Fruit fly (Drosophila melanogaster) whole organism, adult: ENCODE results near the gene rno.
A peak's percentile ranks its signal among the peaks of the same experiment; 100 is the strongest.

Experiments
- CG11617 ChIP-seq: fragments of 200-800 bp; sonication (Bioruptor generic); optimal IDR thresholded peaks from 2 replicates; lab custom pipeline; 2017; ENCODE audit warnings: mild to moderate bottlenecking, missing biosample characterization, missing genetic modification reagents, missing genetic modification characterization
- CG12768 ChIP-seq: fragments of 200-800 bp; sonication (Bioruptor generic); optimal IDR thresholded peaks from 2 replicates; lab custom pipeline; 2017; ENCODE audit warnings: missing biosample characterization, missing genetic modification characterization, mild to moderate bottlenecking, moderate library complexity, missing genetic modification reagents
- CG14711 ChIP-seq: fragments of 200-800 bp; sonication (Bioruptor generic); optimal IDR thresholded peaks from 2 replicates; lab custom pipeline; 2018; ENCODE audit warnings: missing biosample characterization, mild to moderate bottlenecking, missing genetic modification characterization, moderate library complexity
- CG1620 ChIP-seq: fragments of 200-800 bp; sonication (Bioruptor generic); optimal IDR thresholded peaks from 2 replicates; lab custom pipeline; 2016; ENCODE audit warnings: missing biosample characterization, missing genetic modification characterization
- CG33017 ChIP-seq: fragments of 200-800 bp; sonication (Bioruptor generic); optimal IDR thresholded peaks from 2 replicates; lab custom pipeline; 2018; ENCODE audit warnings: missing biosample characterization, mild to moderate bottlenecking, missing genetic modification characterization, moderate library complexity
- CG5204 ChIP-seq: fragments of 200-800 bp; sonication (Bioruptor generic); optimal IDR thresholded peaks from 2 replicates; lab custom pipeline; 2016; ENCODE audit warnings: missing biosample characterization, missing genetic modification characterization
- CG7045 ChIP-seq: fragments of 200-800 bp; sonication (Bioruptor generic); optimal IDR thresholded peaks from 2 replicates; lab custom pipeline; 2017; ENCODE audit warnings: missing biosample characterization, mild to moderate bottlenecking, missing genetic modification characterization
- CG7101 ChIP-seq: fragments of 200-800 bp; sonication (Bioruptor generic); optimal IDR thresholded peaks from 2 replicates; lab custom pipeline; 2018; ENCODE audit warnings: missing biosample characterization, mild to moderate bottlenecking, missing genetic modification characterization, moderate library complexity
- Clk ChIP-seq: fragments of 200-800 bp; sonication (Bioruptor generic); optimal IDR thresholded peaks from 2 replicates; lab custom pipeline; 2017; ENCODE audit warnings: missing biosample characterization, missing genetic modification characterization
- Crg-1 ChIP-seq: fragments of 200-800 bp; sonication (Bioruptor generic); optimal IDR thresholded peaks from 2 replicates; lab custom pipeline; 2016; ENCODE audit warnings: missing biosample characterization, missing genetic modification characterization
- Hr96 ChIP-seq: fragments of 200-800 bp; sonication (Bioruptor generic); optimal IDR thresholded peaks from 2 replicates; lab custom pipeline; 2016; ENCODE audit warnings: missing biosample characterization, missing genetic modification characterization
- Mnt ChIP-seq: fragments of 200-800 bp; sonication (Bioruptor generic); optimal IDR thresholded peaks from 2 replicates; lab custom pipeline; 2016; ENCODE audit warnings: missing biosample characterization, mild to moderate bottlenecking, missing genetic modification characterization
- bab1 ChIP-seq: fragments of 200-800 bp; sonication (Bioruptor generic); optimal IDR thresholded peaks from 3 replicates; lab custom pipeline; 2019; ENCODE audit warnings: missing biosample characterization, mild to moderate bottlenecking, missing genetic modification characterization, moderate library complexity
- cic ChIP-seq: fragments of 200-800 bp; sonication (Bioruptor generic); optimal IDR thresholded peaks from 2 replicates; lab custom pipeline; 2017; ENCODE audit warnings: missing biosample characterization, mild to moderate bottlenecking, missing genetic modification characterization, moderate library complexity
- cnc ChIP-seq, 2 experiments: fragments of >200 bp; optimal IDR thresholded peaks; 2 replicates each; lab custom pipeline; 2017
- kay ChIP-seq: fragments of 200-800 bp; sonication (Bioruptor generic); peaks from one replicate; lab custom pipeline; 2016; ENCODE audit warnings: missing biosample characterization, missing genetic modification characterization, borderline replicate concordance
- ovo ChIP-seq: fragments of 200-800 bp; sonication (Bioruptor generic); optimal IDR thresholded peaks from 2 replicates; lab custom pipeline; 2016; ENCODE audit warnings: missing biosample characterization, missing genetic modification characterization
- pad ChIP-seq: fragments of 200-800 bp; sonication (Bioruptor generic); optimal IDR thresholded peaks from 3 replicates; lab custom pipeline; 2017; ENCODE audit warnings: missing biosample characterization, missing genetic modification characterization, mild to moderate bottlenecking, moderate library complexity, missing genetic modification reagents
- tj ChIP-seq: fragments of 200-800 bp; sonication (Bioruptor generic); optimal IDR thresholded peaks from 3 replicates; lab custom pipeline; 2017; ENCODE audit warnings: missing biosample characterization, mild to moderate bottlenecking, missing genetic modification characterization, moderate library complexity
- toe ChIP-seq: fragments of 200-800 bp; sonication (Bioruptor generic); optimal IDR thresholded peaks from 2 replicates; lab custom pipeline; 2016; ENCODE audit warnings: missing biosample characterization, missing genetic modification characterization

The rno gene

dm6 chr3L:199754-200596 is at the start of gene rno, which contains the start of gene mri:
Gene rno, minus strand, starts transcription at chr3L:199762.
Gene mri, plus strand, starts transcription at chr3L:200174.
- TF ChIP-seq CG12768 (GFP tag; lab: Kevin White, UChicago) (peak; percentile 54), bab1 (peak; percentile 64), Clk (GFP tag; lab: Kevin White, UChicago) (peak; percentile 23), CG11617 (GFP tag; lab: Kevin White, UChicago) (peak; percentile 80), CG1620 (GFP tag; lab: Kevin White, UChicago) (peak; percentile 44), Crg-1 (peak; percentile 55), CG14711 (peak; percentile 85), CG7045 (GFP tag; lab: Kevin White, UChicago) (peak; percentile 47), Mnt (peak; percentile 52), pad (no peak), kay (GFP tag; lab: Kevin White, UChicago) (no peak), cic (GFP tag; lab: Kevin White, UChicago) (peak; percentile 16), toe (no peak), cnc (optimal IDR thresholded peaks at IDR 0.05; lab: Kevin White, UChicago) (no peak), CG33017 (peak; percentile 70), Hr96 (GFP tag; lab: Kevin White, UChicago) (peak; percentile 45), CG5204 (GFP tag; lab: Kevin White, UChicago) (no peak), ovo (GFP tag; lab: Kevin White, UChicago) (peak; percentile 46), tj (GFP tag; lab: Kevin White, UChicago) (peak; percentile 36), CG7101 (peak; percentile 85)

DNA sequence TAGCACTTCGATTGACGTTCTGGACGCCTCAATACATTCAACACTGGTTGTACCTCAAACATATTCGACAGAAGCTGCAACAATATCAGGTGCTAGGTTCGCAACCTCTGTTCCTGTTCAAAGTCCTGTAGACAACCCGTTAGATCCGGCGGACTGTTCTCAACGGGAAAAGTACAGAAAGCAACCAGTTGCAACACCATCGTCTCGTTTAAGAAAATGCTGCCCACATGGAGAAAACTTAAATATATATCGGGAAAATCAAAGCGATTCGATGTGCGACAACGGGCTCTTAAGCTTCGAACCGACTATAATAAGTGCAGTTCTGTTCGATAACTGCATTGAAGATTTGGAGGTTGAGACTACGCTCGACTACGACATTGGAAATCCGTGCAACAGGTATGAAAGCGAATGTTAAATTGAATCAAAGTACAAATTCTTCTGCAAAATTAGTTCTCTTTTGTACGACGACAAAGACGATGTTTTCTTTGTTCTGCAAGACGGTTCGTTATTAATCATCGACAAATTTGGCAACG is 48.7 kb upstream of the rno start:
- TF ChIP-seq kay (GFP tag; lab: Kevin White, UChicago): no peak
- TF ChIP-seq Crg-1: no peak
- TF ChIP-seq CG14711: no peak
- TF ChIP-seq CG12768 (GFP tag; lab: Kevin White, UChicago): peak; percentile 30

- no peak for TF ChIP-seq CG5204 (GFP tag; lab: Kevin White, UChicago)
- TF ChIP-seq kay (GFP tag; lab: Kevin White, UChicago): peak; percentile 80
- TF ChIP-seq CG33017: no peak
- no peak for TF ChIP-seq bab1
- TF ChIP-seq pad: no peak
- TF ChIP-seq toe: no peak
- TF ChIP-seq cic (GFP tag; lab: Kevin White, UChicago): peak; percentile 32
- no peak for TF ChIP-seq tj (GFP tag; lab: Kevin White, UChicago)
- no peak for TF ChIP-seq CG14711
- no peak for TF ChIP-seq CG1620 (GFP tag; lab: Kevin White, UChicago)
- peak; percentile 22 for TF ChIP-seq Crg-1
- no peak for TF ChIP-seq Mnt
These were observed 48.1 kb upstream of the rno start, which contains the start of gene mthl14 for dm6 chr3L:247482-248225. Gene mthl14, plus strand, starts transcription at chr3L:247491.

dm6 chr3L:246644-247199 is 47.2 kb upstream of the rno start:
- TF ChIP-seq CG33017 (no peak), Hr96 (GFP tag; lab: Kevin White, UChicago) (no peak), CG7101 (peak; percentile 63), Mnt (peak; percentile 74), bab1 (peak; percentile 82), CG7045 (GFP tag; lab: Kevin White, UChicago) (peak; percentile 18), CG5204 (GFP tag; lab: Kevin White, UChicago) (no peak), Clk (GFP tag; lab: Kevin White, UChicago) (peak; percentile 47), tj (GFP tag; lab: Kevin White, UChicago) (peak; percentile 34), cic (GFP tag; lab: Kevin White, UChicago) (peak; percentile 22), pad (peak; percentile 34), CG12768 (GFP tag; lab: Kevin White, UChicago) (no peak), ovo (GFP tag; lab: Kevin White, UChicago) (peak; percentile 37), Crg-1 (peak; percentile 68), CG1620 (GFP tag; lab: Kevin White, UChicago) (peak; percentile 54), toe (no peak), cnc (optimal IDR thresholded peaks at IDR 0.05; lab: Kevin White, UChicago) (no peak), CG11617 (GFP tag; lab: Kevin White, UChicago) (peak; percentile 43), CG14711 (peak; percentile 83), kay (GFP tag; lab: Kevin White, UChicago) (no peak)

DNA sequence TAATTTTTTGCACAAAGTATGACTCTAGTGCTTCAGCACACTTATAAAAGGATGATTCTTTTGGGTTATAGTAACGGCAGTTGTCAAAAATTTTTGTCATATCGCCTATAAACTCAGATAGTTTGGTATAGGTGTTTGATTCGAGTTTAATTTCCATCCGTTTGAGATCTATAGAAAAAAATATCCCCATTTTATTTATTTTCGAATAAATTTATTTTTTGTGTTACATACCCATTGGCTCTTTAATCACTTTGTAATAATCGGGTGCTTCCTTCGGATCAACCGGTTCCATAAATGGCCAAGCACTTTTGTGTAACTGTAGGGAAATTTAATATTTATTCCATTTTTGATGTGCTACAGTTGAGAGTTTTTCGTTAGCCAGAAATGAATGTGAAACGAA is 34.8 kb upstream of the rno start:
- TF ChIP-seq kay (GFP tag; lab: Kevin White, UChicago) (peak; percentile 96), CG14711 (no peak)

DNA sequence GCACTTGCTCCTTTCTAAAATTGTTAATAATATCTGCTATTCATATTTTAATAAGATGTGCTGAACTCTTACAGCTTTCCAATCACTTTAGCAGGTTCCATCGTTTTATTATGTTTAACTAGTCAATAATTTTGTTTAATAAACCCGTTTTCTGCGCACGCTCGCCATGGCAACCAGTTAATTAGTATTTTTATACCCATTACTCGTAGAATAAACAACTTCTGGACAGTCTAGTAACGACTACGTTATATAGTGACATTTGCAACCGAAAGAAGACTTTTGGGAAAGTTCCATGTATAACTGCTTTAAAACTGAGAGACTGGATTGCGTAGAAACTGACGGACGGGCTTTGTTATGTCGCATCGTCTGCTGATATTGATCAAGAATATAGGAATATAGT is 33.7 kb upstream of the rno start, which contains the start of gene CG34453:
Gene CG34453 (minus strand): TSS at position 101 of the 400 bp plus-strand sequence.
- TF ChIP-seq Mnt (no peak), Hr96 (GFP tag; lab: Kevin White, UChicago) (no peak), Crg-1 (no peak), Clk (GFP tag; lab: Kevin White, UChicago) (no peak), CG33017 (no peak), toe (no peak), cic (GFP tag; lab: Kevin White, UChicago) (no peak), CG12768 (GFP tag; lab: Kevin White, UChicago) (no peak), kay (GFP tag; lab: Kevin White, UChicago) (no peak), bab1 (no peak), CG7045 (GFP tag; lab: Kevin White, UChicago) (no peak), CG1620 (GFP tag; lab: Kevin White, UChicago) (no peak), ovo (GFP tag; lab: Kevin White, UChicago) (no peak), CG7101 (no peak), pad (no peak), cnc (optimal IDR thresholded peaks at IDR 0.05; lab: Kevin White, UChicago) (no peak), CG14711 (no peak), CG11617 (GFP tag; lab: Kevin White, UChicago) (no peak), tj (GFP tag; lab: Kevin White, UChicago) (no peak)
